Fruit fly (Drosophila melanogaster) whole organism, pupa: Measurements from ENCODE around the gene CG9691.

Source experiments
- CG9948 ChIP-seq: fragments of 200-800 bp; sonication (Bioruptor generic); optimal IDR thresholded peaks from 2 replicates; lab custom pipeline; 2018; ENCODE audit warnings: missing biosample characterization, mild to moderate bottlenecking, missing genetic modification characterization, moderate library complexity
- Ets98B ChIP-seq: fragments of 200-800 bp; sonication (Bioruptor generic); IDR thresholded peaks from 2 replicates; pipeline ENCODE4 v1.3.6; 2022; ENCODE audit warnings: missing biosample characterization, missing genetic modification characterization
- Pif1A ChIP-seq: fragments of 200-800 bp; sonication (Bioruptor generic); optimal IDR thresholded peaks from 3 replicates; lab custom pipeline; 2016; ENCODE audit warnings: missing biosample characterization, missing genetic modification characterization
- Pif1B ChIP-seq: fragments of 200-800 bp; sonication (Bioruptor generic); optimal IDR thresholded peaks from 3 replicates; lab custom pipeline; 2016; ENCODE audit warnings: missing biosample characterization, missing genetic modification characterization
- Snoo ChIP-seq: fragments of 200-800 bp; sonication (Bioruptor generic); optimal IDR thresholded peaks from 3 replicates; lab custom pipeline; 2017; ENCODE audit warnings: missing biosample characterization, mild to moderate bottlenecking, missing genetic modification characterization, inconsistent platforms
- fd96Ca ChIP-seq: fragments of 200-800 bp; sonication (Bioruptor generic); IDR thresholded peaks from 3 replicates; pipeline ENCODE4 v1.3.6; 2022; ENCODE audit warnings: missing biosample characterization, missing genetic modification characterization

DNA sequence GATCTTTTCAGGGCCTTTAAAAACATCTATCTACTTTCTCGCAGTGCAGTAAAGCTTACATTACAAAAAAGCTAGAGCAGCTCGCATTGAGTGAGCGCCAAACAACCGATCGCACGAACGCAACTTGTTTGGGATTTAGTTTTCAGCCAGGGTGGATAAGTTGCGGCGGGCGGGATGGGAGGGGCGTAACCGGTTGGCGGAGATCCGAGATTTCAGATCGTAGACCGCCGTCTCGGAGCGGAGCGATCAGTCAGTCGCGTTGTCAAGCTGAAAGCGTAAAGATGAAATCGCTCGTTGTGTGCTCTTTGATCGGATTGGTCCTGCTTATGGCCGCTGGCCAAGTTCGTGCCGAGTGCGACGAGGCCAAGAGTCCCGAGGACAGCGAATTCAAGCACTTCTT, at the start of gene CG9691:
- no peak for TF ChIP-seq Snoo (tag; lab: Kevin White, UChicago)
- peak; percentile 52; the same call in 1 of the 3 replicates for TF ChIP-seq fd96Ca (GFP tag; lab: Robert Waterston, UW)
- peak; percentile 67 for TF ChIP-seq Ets98B
- no peak for TF ChIP-seq CG9948 (tag; lab: Kevin White, UChicago)
- TF ChIP-seq Pif1B (GFP tag; lab: Kevin White, UChicago), result no peak
- TF ChIP-seq Pif1A (GFP tag; lab: Kevin White, UChicago), result peak; percentile 33
